Worm (Caenorhabditis elegans): Measurements from ENCODE around the gene acr-3.

Gene acr-3

ce11 chrX:6709238-6709637, at the start of gene acr-3:
TSS of gene acr-3 (plus strand) at chrX:6709538.
- TF ChIP-seq W03F9.2 (tag; optimal IDR thresholded peaks at IDR 0.05) (no peak), dao-5 (tag; optimal IDR thresholded peaks at IDR 0.05) (no peak), him-1 (tag; optimal IDR thresholded peaks at IDR 0.05) (no peak)

DNA sequence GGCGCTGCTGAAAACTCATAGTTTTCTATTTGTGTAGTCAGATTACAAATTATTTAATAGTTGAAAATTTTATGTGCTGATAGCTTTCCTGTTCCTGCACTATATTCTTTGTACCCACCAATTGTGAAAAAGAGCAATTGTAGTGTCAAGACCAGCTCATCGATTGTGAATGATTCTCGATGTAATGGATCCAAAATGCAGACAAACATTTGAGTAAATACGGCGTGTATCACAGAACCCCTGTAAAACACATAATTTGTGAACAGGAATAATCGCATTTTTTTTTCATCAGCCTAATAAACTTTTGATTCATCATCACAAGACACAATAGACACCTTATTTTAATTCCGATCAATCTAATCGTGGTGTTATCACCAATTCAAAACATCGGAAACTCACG, 47.1 kb upstream of the acr-3 start:
- TF ChIP-seq dao-5 (tag; optimal IDR thresholded peaks at IDR 0.05): no peak
- no peak for TF ChIP-seq W03F9.2 (tag; optimal IDR thresholded peaks at IDR 0.05)
- no peak for TF ChIP-seq him-1 (tag; optimal IDR thresholded peaks at IDR 0.05)

- TF ChIP-seq W03F9.2 (tag; optimal IDR thresholded peaks at IDR 0.05) (no peak), dao-5 (tag; optimal IDR thresholded peaks at IDR 0.05) (no peak)
Observed at ce11 chrX:6663780-6664437, 45.4 kb upstream of the acr-3 start.

ce11 chrX:6665129-6665858, 44.0 kb upstream of the acr-3 start:
- TF ChIP-seq dao-5 (tag; optimal IDR thresholded peaks at IDR 0.05): no peak
- TF ChIP-seq W03F9.2 (tag; optimal IDR thresholded peaks at IDR 0.05): no peak
- TF ChIP-seq him-1 (tag; optimal IDR thresholded peaks at IDR 0.05): no peak

DNA sequence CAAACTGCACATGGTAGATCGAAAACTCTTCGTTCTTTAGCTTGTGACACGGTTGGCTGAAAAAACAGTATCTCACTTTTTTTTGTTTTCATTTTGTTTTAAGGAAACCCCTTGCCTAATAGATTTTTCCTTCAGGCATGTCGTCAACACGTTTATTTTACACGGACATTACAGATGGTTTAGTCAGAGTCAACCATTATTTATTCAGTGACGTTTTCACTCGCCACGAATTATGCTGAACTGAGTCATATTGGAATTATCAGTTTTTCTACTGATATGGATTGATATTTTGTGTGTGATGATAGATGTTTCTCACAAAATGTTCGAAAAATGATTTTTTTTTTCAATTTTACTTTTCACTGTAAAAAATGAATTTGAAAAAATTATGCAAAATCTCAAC, 41.9 kb upstream of the acr-3 start:
- no peak for TF ChIP-seq dao-5 (tag; optimal IDR thresholded peaks at IDR 0.05)
- no peak for TF ChIP-seq him-1 (tag; optimal IDR thresholded peaks at IDR 0.05)
- TF ChIP-seq W03F9.2 (tag; optimal IDR thresholded peaks at IDR 0.05): no peak

- TF ChIP-seq him-1 (tag; optimal IDR thresholded peaks at IDR 0.05) (no peak), dao-5 (tag; optimal IDR thresholded peaks at IDR 0.05) (no peak)
Observed at ce11 chrX:6668911-6669310, 40.4 kb upstream of the acr-3 start, which contains the start of gene nhr-137. TSS of gene nhr-137 (minus strand) at chrX:6669011.

- TF ChIP-seq W03F9.2 (tag; optimal IDR thresholded peaks at IDR 0.05) (no peak), dao-5 (tag; optimal IDR thresholded peaks at IDR 0.05) (no peak), him-1 (tag; optimal IDR thresholded peaks at IDR 0.05) (no peak)
Observed at ce11 chrX:6669366-6669765, 40.0 kb upstream of the acr-3 start.

- no peak for TF ChIP-seq him-1 (tag; optimal IDR thresholded peaks at IDR 0.05)
- TF ChIP-seq W03F9.2 (tag; optimal IDR thresholded peaks at IDR 0.05): no peak
- TF ChIP-seq dao-5 (tag; optimal IDR thresholded peaks at IDR 0.05): no peak
Observed at ce11 chrX:6671717-6672116, 37.6 kb upstream of the acr-3 start.

ce11 chrX:6672519-6672918, 36.8 kb upstream of the acr-3 start, which contains the start of gene col-172:
TSS of gene col-172 (plus strand) at chrX:6672819.
- no peak for TF ChIP-seq W03F9.2 (tag; optimal IDR thresholded peaks at IDR 0.05)
- TF ChIP-seq him-1 (tag; optimal IDR thresholded peaks at IDR 0.05): no peak
- no peak for TF ChIP-seq dao-5 (tag; optimal IDR thresholded peaks at IDR 0.05)

- TF ChIP-seq W03F9.2 (tag; optimal IDR thresholded peaks at IDR 0.05) (no peak), him-1 (tag; optimal IDR thresholded peaks at IDR 0.05) (no peak), dao-5 (tag; optimal IDR thresholded peaks at IDR 0.05) (no peak)
Observed at ce11 chrX:6674333-6674919, 34.9 kb upstream of the acr-3 start, which contains the start of gene F38B6.4. TSS of gene F38B6.4 (plus strand) at chrX:6674869.

ce11 chrX:6682683-6683082, 26.7 kb upstream of the acr-3 start, which contains the start of gene F38B6.8:
TSS of gene F38B6.8 (minus strand) at chrX:6682783.
- no peak for TF ChIP-seq dao-5 (tag; optimal IDR thresholded peaks at IDR 0.05)
- no peak for TF ChIP-seq him-1 (tag; optimal IDR thresholded peaks at IDR 0.05)
- TF ChIP-seq W03F9.2 (tag; optimal IDR thresholded peaks at IDR 0.05): no peak

ce11 chrX:6687345-6687744, 22.0 kb upstream of the acr-3 start:
- TF ChIP-seq dao-5 (tag; optimal IDR thresholded peaks at IDR 0.05) (no peak), W03F9.2 (tag; optimal IDR thresholded peaks at IDR 0.05) (no peak), him-1 (tag; optimal IDR thresholded peaks at IDR 0.05) (no peak)

- TF ChIP-seq W03F9.2 (tag; optimal IDR thresholded peaks at IDR 0.05): no peak
- no peak for TF ChIP-seq dao-5 (tag; optimal IDR thresholded peaks at IDR 0.05)
- TF ChIP-seq him-1 (tag; optimal IDR thresholded peaks at IDR 0.05): no peak
Observed at ce11 chrX:6687756-6688155, 21.6 kb upstream of the acr-3 start.

DNA sequence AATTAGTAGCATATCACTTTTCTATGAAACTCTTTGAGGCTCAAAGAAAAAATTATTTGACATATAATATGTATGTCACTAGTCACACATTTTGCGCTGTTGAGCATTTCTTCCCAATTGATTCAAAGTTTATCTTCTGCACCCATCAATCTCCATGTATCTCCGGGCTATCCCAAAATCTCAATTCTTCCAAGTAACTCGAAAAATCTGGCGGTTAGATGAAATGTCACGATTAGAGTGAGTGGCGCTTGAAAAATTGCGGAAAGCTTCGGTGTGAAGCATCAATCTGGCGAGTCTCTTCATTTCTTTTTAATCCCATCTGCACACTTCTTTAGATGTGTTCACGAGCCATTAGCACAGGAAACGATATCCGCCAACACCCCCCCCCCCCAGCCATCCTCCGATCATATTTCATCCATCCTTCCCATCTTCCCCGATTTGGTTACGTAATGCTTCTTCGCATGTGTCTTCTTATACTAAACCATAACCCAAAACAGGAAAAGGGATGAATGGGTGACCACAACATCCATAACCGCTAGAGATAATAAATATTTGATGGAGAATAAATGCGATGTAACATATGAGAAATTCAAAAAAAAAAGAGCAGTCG, 20.3 kb upstream of the acr-3 start:
- no peak for TF ChIP-seq him-1 (tag; optimal IDR thresholded peaks at IDR 0.05)
- no peak for TF ChIP-seq W03F9.2 (tag; optimal IDR thresholded peaks at IDR 0.05)
- no peak for TF ChIP-seq dao-5 (tag; optimal IDR thresholded peaks at IDR 0.05)

Data from whole organism, L4/young adult.